Worm (Caenorhabditis elegans): ENCODE data around the gene fut-8.
A peak's percentile ranks its signal among the peaks of the same experiment; 100 is the strongest.

Gene fut-8

ce11 chrV:5961516-5961915 lies 28.8 kb downstream of the fut-8 start, which contains the start of gene mcp-1:
Gene mcp-1, plus strand, starts transcription at chrV:5961807.
- TF ChIP-seq lin-14 (GFP tag; optimal IDR thresholded peaks at IDR 0.05) (peak; percentile 81), fkh-10 (GFP tag; optimal IDR thresholded peaks at IDR 0.05) (peak; percentile 73), nhr-47 (tag; optimal IDR thresholded peaks at IDR 0.05) (peak; percentile 21), xbp-1 (tag; optimal IDR thresholded peaks at IDR 0.05) (no peak), nhr-71 (tag; optimal IDR thresholded peaks at IDR 0.05) (peak; percentile 0), unc-86 (tag; optimal IDR thresholded peaks at IDR 0.05) (no peak)

ce11 chrV:5955627-5956026 lies 34.7 kb downstream of the fut-8 start:
- TF ChIP-seq lin-14 (GFP tag; optimal IDR thresholded peaks at IDR 0.05) (peak; percentile 47), unc-30 (tag; optimal IDR thresholded peaks at IDR 0.05) (no peak), efl-1 (optimal IDR thresholded peaks at IDR 0.05) (no peak), efl-1 (GFP tag; optimal IDR thresholded peaks at IDR 0.05 in 1 of 2) (peak in 1 of 2 experiments; percentile 39), blmp-1 (tag; optimal IDR thresholded peaks at IDR 0.05) (peak; percentile 8)

- TF ChIP-seq lin-15B (tag; optimal IDR thresholded peaks at IDR 0.05) (no peak), mab-9 (GFP tag; IDR thresholded peaks at IDR 0.05) (no peak), efl-1 (optimal IDR thresholded peaks at IDR 0.05) (no peak), efl-1 (GFP tag; optimal IDR thresholded peaks at IDR 0.05 in 1 of 2) (no peak), lsy-2 (tag; optimal IDR thresholded peaks at IDR 0.05) (no peak), xbp-1 (tag; optimal IDR thresholded peaks at IDR 0.05) (no peak), nhr-19 (GFP tag; conservative IDR thresholded peaks at IDR 0.05) (no peak), fkh-10 (GFP tag; optimal IDR thresholded peaks at IDR 0.05) (no peak), tbx-2 (tag; optimal IDR thresholded peaks at IDR 0.05) (no peak), hlh-4 (tag; optimal IDR thresholded peaks at IDR 0.05) (no peak)
Observed at ce11 chrV:5954747-5955146, 35.5 kb downstream of the fut-8 start, which contains the start of gene M03F8.6. Gene M03F8.6, minus strand, starts transcription at chrV:5954847.

- TF ChIP-seq fkh-8 (tag; optimal IDR thresholded peaks at IDR 0.05) (no peak), lsy-2 (tag; optimal IDR thresholded peaks at IDR 0.05) (no peak), lin-35 (GFP tag; optimal IDR thresholded peaks at IDR 0.05) (no peak), egl-13 (tag; optimal IDR thresholded peaks at IDR 0.05) (no peak)
Observed at ce11 chrV:5953086-5953485, 37.2 kb downstream of the fut-8 start.

- no peak for TF ChIP-seq zip-4 (GFP tag; optimal IDR thresholded peaks at IDR 0.05)
- peak; percentile 31 for TF ChIP-seq blmp-1 (tag; optimal IDR thresholded peaks at IDR 0.05)
Observed at ce11 chrV:5951133-5951532, 39.1 kb downstream of the fut-8 start, which contains the start of gene M03F8.1. Gene M03F8.1, plus strand, starts transcription at chrV:5951433.

- TF ChIP-seq blmp-1 (tag; optimal IDR thresholded peaks at IDR 0.05) (peak; percentile 26), lin-15B (tag; optimal IDR thresholded peaks at IDR 0.05) (no peak), nhr-12 (tag; optimal IDR thresholded peaks at IDR 0.05) (no peak)
Observed at ce11 chrV:5949674-5950149, 40.6 kb downstream of the fut-8 start.

- no peak for TF ChIP-seq swsn-7 (tag; optimal IDR thresholded peaks at IDR 0.05)
- TF ChIP-seq fos-1 (tag; optimal IDR thresholded peaks at IDR 0.05): no peak
- no peak for TF ChIP-seq lin-14 (GFP tag; optimal IDR thresholded peaks at IDR 0.05)
- no peak for TF ChIP-seq aha-1 (tag; optimal IDR thresholded peaks at IDR 0.05)
Observed at ce11 chrV:5943167-5943566, 47.1 kb downstream of the fut-8 start, which contains the start of gene pst-1. Gene pst-1, plus strand, starts transcription at chrV:5943467.

ce11 chrV:5939503-5940072 lies 50.7 kb downstream of the fut-8 start, which contains the start of gene syf-3:
Gene syf-3, plus strand, starts transcription at chrV:5940022.
- TF ChIP-seq skn-1 (tag; optimal IDR thresholded peaks at IDR 0.05): peak; percentile 68
- peak; percentile 73 for TF ChIP-seq snu-23 (GFP tag; optimal IDR thresholded peaks at IDR 0.05)
- peak; percentile 35 for TF ChIP-seq jun-1 (tag; optimal IDR thresholded peaks at IDR 0.05)
- TF ChIP-seq efl-1 (optimal IDR thresholded peaks at IDR 0.05): peak; percentile 99 to 100
- peak; percentile 100 for TF ChIP-seq efl-1 (GFP tag; optimal IDR thresholded peaks at IDR 0.05 in 1 of 2)
- peak; percentile 61 for TF ChIP-seq tbx-2 (tag; optimal IDR thresholded peaks at IDR 0.05)
- peak; percentile 37 for TF ChIP-seq sox-4 (tag; optimal IDR thresholded peaks at IDR 0.05)
- TF ChIP-seq nhr-85 (tag): peak; percentile 79
- peak; percentile 49 for TF ChIP-seq nhr-20 (tag; optimal IDR thresholded peaks at IDR 0.05)
- peak; percentile 67 for TF ChIP-seq mep-1 (tag; optimal IDR thresholded peaks at IDR 0.05)
- TF ChIP-seq rnt-1 (tag; optimal IDR thresholded peaks at IDR 0.05): peak; percentile 87
- TF ChIP-seq irx-1 (tag; optimal IDR thresholded peaks at IDR 0.05): peak; percentile 68
- TF ChIP-seq lir-3 (tag; optimal IDR thresholded peaks at IDR 0.05; ENCODE audit: poor library complexity): peak; percentile 11
- TF ChIP-seq grh-1 (GFP tag; IDR thresholded peaks at IDR 0.05): peak; percentile 68
- no peak for TF ChIP-seq efl-3 (GFP tag; optimal IDR thresholded peaks at IDR 0.05)
- no peak for TF ChIP-seq unc-62 (GFP tag; optimal IDR thresholded peaks at IDR 0.05)
- TF ChIP-seq fkh-10 (GFP tag; optimal IDR thresholded peaks at IDR 0.05): no peak
- TF ChIP-seq ces-1 (GFP tag; optimal IDR thresholded peaks at IDR 0.05): no peak

All from whole organism, L1 larva.